Worm (Caenorhabditis elegans): ENCODE data around the gene fsn-1.

DNA sequence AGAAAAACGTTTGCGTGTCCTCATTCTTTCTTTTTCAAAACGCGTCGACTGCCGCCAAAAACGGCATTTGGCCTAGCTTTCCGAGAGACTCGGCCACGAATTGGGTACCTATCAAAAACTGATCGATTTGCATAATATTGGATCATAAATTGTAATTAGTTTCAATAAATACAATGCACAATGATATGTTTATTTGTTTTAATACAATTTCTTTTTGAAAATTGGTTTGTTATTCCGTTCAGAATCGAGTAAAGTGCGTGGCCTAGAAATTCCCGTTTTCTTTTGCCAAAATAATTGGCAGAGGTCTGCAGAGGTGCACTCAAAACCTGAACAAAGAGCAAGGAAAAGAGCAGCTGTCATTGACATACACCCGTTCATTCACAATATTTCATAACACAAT lies 31.7 kb upstream of the fsn-1 start, which contains the start of gene F26F4.8:
- TF ChIP-seq mdl-1 (tag; optimal IDR thresholded peaks at IDR 0.05) (no peak), nhr-11 (tag; optimal IDR thresholded peaks at IDR 0.05) (no peak), aly-2 (tag; optimal IDR thresholded peaks at IDR 0.05) (no peak), mbf-1 (tag; optimal IDR thresholded peaks at IDR 0.05) (no peak)
